Fruit fly (Drosophila melanogaster): ENCODE measurements around the gene CG42450.

Gene CG42450

dm6 chrX:18848338-18849021 lies 35.4 kb downstream of the CG42450 start, which contains the start of gene shop (continued):
- TF ChIP-seq pan (optimal IDR thresholded peaks at IDR 0.05) (no peak), pan (GFP tag; optimal IDR thresholded peaks at IDR 0.05 in 1 of 2, IDR thresholded peaks at IDR 0.05 in 1 of 2) (peak in 1 of 2 experiments; percentile 77), CG11398 (GFP tag; optimal IDR thresholded peaks at IDR 0.05) (peak; percentile 13), Hr51 (GFP tag; optimal IDR thresholded peaks at IDR 0.05) (peak; percentile 64 to 89), insv (GFP tag; optimal IDR thresholded peaks at IDR 0.05) (peak in 1 of 2 experiments; percentile 51), jigr1 (GFP tag; IDR thresholded peaks at IDR 0.05) (no peak), sr (GFP tag; IDR thresholded peaks at IDR 0.05) (0 out of 3 replicates have a peak, but pooled peaks have one; percentile 34), Hmr (GFP tag; optimal IDR thresholded peaks at IDR 0.05) (peak; percentile 90), sd (tag; optimal IDR thresholded peaks at IDR 0.05) (peak; percentile 58), CG17802 (tag; optimal IDR thresholded peaks at IDR 0.05) (peak; percentile 25), fd96Cb (tag; optimal IDR thresholded peaks at IDR 0.05) (peak; percentile 86), CG13296 (GFP tag; optimal IDR thresholded peaks at IDR 0.05) (peak; percentile 83), B-H1 (GFP tag; IDR thresholded peaks at IDR 0.05) (0 out of 3 replicates have a peak, but pooled peaks have one; percentile 16), CoRest (tag; optimal IDR thresholded peaks at IDR 0.05) (peak; percentile 95), ftz-f1 (GFP tag; optimal IDR thresholded peaks at IDR 0.05) (no peak), bsh (GFP tag; optimal IDR thresholded peaks at IDR 0.05) (peak; percentile 78 to 81), Xrp1 (GFP tag; IDR thresholded peaks at IDR 0.05) (peak; percentile 73), CG5953 (GFP tag; IDR thresholded peaks at IDR 0.05) (0 out of 2 replicates have a peak, but pooled peaks have one; percentile 38), CG13424 (tag; optimal IDR thresholded peaks at IDR 0.05) (peak; percentile 91), h (optimal IDR thresholded peaks at IDR 0.05) (no peak), CG6175 (GFP tag; IDR thresholded peaks at IDR 0.05) (peak; percentile 56; the same call in 1 of the 3 replicates), CG31365 (tag; optimal IDR thresholded peaks at IDR 0.05) (no peak), dati (GFP tag; IDR thresholded peaks at IDR 0.05) (no peak), prd (optimal IDR thresholded peaks at IDR 0.05) (no peak), prd (GFP tag; IDR thresholded peaks at IDR 0.05) (peak; percentile 76; the same call in 2 of the 3 replicates), kah (GFP tag; optimal IDR thresholded peaks at IDR 0.05) (no peak), CG12236 (GFP tag; optimal IDR thresholded peaks at IDR 0.05) (no peak), CG14710 (tag; optimal IDR thresholded peaks at IDR 0.05) (peak; percentile 87), Stat92E (GFP tag; optimal IDR thresholded peaks at IDR 0.05) (peak in 1 of 3 experiments; percentile 34), Fer2 (tag; optimal IDR thresholded peaks at IDR 0.05) (peak; percentile 71), chm (GFP tag; IDR thresholded peaks at IDR 0.05) (0 out of 2 replicates have a peak, but pooled peaks have one; percentile 45), ro (GFP tag; IDR thresholded peaks at IDR 0.05) (no peak), CG13123 (GFP tag; optimal IDR thresholded peaks at IDR 0.05) (peak; percentile 72), gro (GFP tag; optimal IDR thresholded peaks at IDR 0.05) (peak; percentile 52), CG31388 (GFP tag; optimal IDR thresholded peaks at IDR 0.05) (peak; percentile 54), caup (GFP tag; optimal IDR thresholded peaks at IDR 0.05; ENCODE audit: severe bottlenecking) (peak; percentile 68), CG12155 (GFP tag; optimal IDR thresholded peaks at IDR 0.05) (peak; percentile 76), ab (GFP tag; optimal IDR thresholded peaks at IDR 0.05) (peak; percentile 31), scrt (GFP tag; optimal IDR thresholded peaks at IDR 0.05) (peak; percentile 65), CG9797 (GFP tag; optimal IDR thresholded peaks at IDR 0.05) (no peak), ttk (GFP tag; IDR thresholded peaks at IDR 0.05) (peak; percentile 67), CG7786 (GFP tag; optimal IDR thresholded peaks at IDR 0.05) (peak; percentile 74), tio (GFP tag; optimal IDR thresholded peaks at IDR 0.05) (no peak), CG30431 (GFP tag; optimal IDR thresholded peaks at IDR 0.05) (peak; percentile 59), HLH54F (GFP tag; optimal IDR thresholded peaks at IDR 0.05) (peak; percentile 83), CG2678 (tag; optimal IDR thresholded peaks at IDR 0.05) (peak; percentile 94), ems (GFP tag; optimal IDR thresholded peaks at IDR 0.05) (peak; percentile 68), unc-4 (GFP tag; IDR thresholded peaks at IDR 0.05; ENCODE audit: partially characterized antibody) (peak; percentile 31; the same call in 1 of the 2 replicates), slp2 (GFP tag; optimal IDR thresholded peaks at IDR 0.05) (peak; percentile 63)
